Fruit fly (Drosophila melanogaster) whole organism, embryonic: ENCODE results near the gene CG13766.

Experiments used
- Adf1 ChIP-seq: fragments of 200-800 bp; sonication (Bioruptor generic); IDR thresholded peaks from 2 replicates; pipeline ENCODE4 v1.3.6; 2022; ENCODE audit warnings: missing biosample characterization, missing genetic modification characterization
- Aef1 ChIP-seq: fragments of 200-800 bp; sonication (Bioruptor generic); IDR thresholded peaks from 3 replicates; pipeline ENCODE4 v1.3.6; 2022; ENCODE audit warnings: missing biosample characterization, missing genetic modification characterization
- CG10147 ChIP-seq: fragments of 200-800 bp; sonication (Bioruptor generic); optimal IDR thresholded peaks from 2 replicates; lab custom pipeline; 2019; ENCODE audit warnings: missing biosample characterization, mild to moderate bottlenecking, missing genetic modification characterization, moderate library complexity
- CG12659 ChIP-seq: fragments of 200-800 bp; sonication (Bioruptor generic); optimal IDR thresholded peaks from 3 replicates; lab custom pipeline; 2017; ENCODE audit warnings: mild to moderate bottlenecking, missing biosample characterization, missing genetic modification reagents, missing genetic modification characterization
- CG12942 ChIP-seq: fragments of 200-800 bp; sonication (Bioruptor generic); optimal IDR thresholded peaks from 3 replicates; lab custom pipeline; 2016; ENCODE audit warnings: missing biosample characterization, missing genetic modification characterization
- CG13123 ChIP-seq: fragments of 200-800 bp; sonication (Bioruptor generic); optimal IDR thresholded peaks from 2 replicates; lab custom pipeline; 2016; ENCODE audit warnings: missing biosample characterization, missing genetic modification characterization
- CG1529 ChIP-seq: fragments of 200-800 bp; sonication (Bioruptor generic); optimal IDR thresholded peaks from 3 replicates; lab custom pipeline; 2018; ENCODE audit warnings: missing biosample characterization, missing genetic modification characterization
- CG16779 ChIP-seq: fragments of 200-800 bp; sonication (Bioruptor generic); IDR thresholded peaks from 2 replicates; pipeline ENCODE4 v1.3.6; 2022; ENCODE audit warnings: missing biosample characterization, missing genetic modification characterization
- CG17612 ChIP-seq: fragments of 200-800 bp; sonication (Bioruptor generic); IDR thresholded peaks from 2 replicates; pipeline ENCODE4 v1.3.6; 2022; ENCODE audit warnings: missing biosample characterization, missing genetic modification characterization
- CG17829 ChIP-seq: fragments of 200-800 bp; optimal IDR thresholded peaks from 2 replicates; lab custom pipeline; 2019; ENCODE audit warnings: missing biosample characterization, mild to moderate bottlenecking, missing genetic modification characterization, moderate library complexity
- CG18599 ChIP-seq: fragments of 200-800 bp; sonication (Bioruptor generic); optimal IDR thresholded peaks from 3 replicates; lab custom pipeline; 2017; ENCODE audit warnings: missing biosample characterization, missing genetic modification characterization, mild to moderate bottlenecking, moderate library complexity, missing genetic modification reagents
- CG2120 ChIP-seq: fragments of 200-800 bp; sonication (Bioruptor generic); optimal IDR thresholded peaks from 3 replicates; lab custom pipeline; 2016; ENCODE audit warnings: missing biosample characterization, missing genetic modification characterization
- CG2712 ChIP-seq: fragments of 200-800 bp; optimal IDR thresholded peaks from 3 replicates; lab custom pipeline; 2019; ENCODE audit warnings: missing biosample characterization, mild to moderate bottlenecking, missing genetic modification characterization, moderate library complexity
- CG4282 ChIP-seq: fragments of 200-800 bp; sonication (Bioruptor generic); optimal IDR thresholded peaks from 2 replicates; lab custom pipeline; 2016; ENCODE audit warnings: missing biosample characterization, missing genetic modification characterization
- CG6765 ChIP-seq: fragments of 200-800 bp; sonication (Bioruptor generic); optimal IDR thresholded peaks from 3 replicates; lab custom pipeline; 2017; ENCODE audit warnings: missing biosample characterization, mild to moderate bottlenecking, missing genetic modification characterization
- CG8290 ChIP-seq, 3 experiments: fragments of 200-800 bp; sonication (Bioruptor generic); optimal IDR thresholded peaks; 2 replicates each; lab custom pipeline; 2016 to 2019; ENCODE audit warnings: missing biosample characterization in 3 of 3, missing genetic modification characterization in 3 of 3, mild to moderate bottlenecking in 2 of 3, moderate library complexity in 1 of 3
- CG9727 ChIP-seq: fragments of 200-800 bp; sonication (Bioruptor generic); optimal IDR thresholded peaks from 3 replicates; lab custom pipeline; 2017; ENCODE audit warnings: missing biosample characterization, mild to moderate bottlenecking, missing genetic modification characterization
- CG9797 ChIP-seq: fragments of 200-800 bp; sonication (Bioruptor generic); optimal IDR thresholded peaks from 3 replicates; lab custom pipeline; 2018; ENCODE audit warnings: missing biosample characterization, mild to moderate bottlenecking, missing genetic modification characterization
- CG9817 ChIP-seq: fragments of 200-800 bp; sonication (Bioruptor generic); optimal IDR thresholded peaks from 2 replicates; lab custom pipeline; 2018; ENCODE audit warnings: missing biosample characterization, mild to moderate bottlenecking, missing genetic modification characterization, moderate library complexity
- Camta ChIP-seq: fragments of 200-800 bp; sonication (Bioruptor generic); optimal IDR thresholded peaks from 2 replicates; lab custom pipeline; 2016; ENCODE audit warnings: missing biosample characterization, missing genetic modification characterization
- Dp ChIP-seq: fragments of 200-800 bp; sonication (Bioruptor generic); optimal IDR thresholded peaks from 2 replicates; lab custom pipeline; 2018; ENCODE audit warnings: missing biosample characterization, mild to moderate bottlenecking, missing genetic modification characterization, moderate library complexity
- E2f2 ChIP-seq: fragments of 200-800 bp; sonication (Bioruptor generic); IDR thresholded peaks from 2 replicates; pipeline ENCODE4 v1.3.6; 2022; ENCODE audit warnings: missing biosample characterization, missing genetic modification characterization
- Elba2 ChIP-seq: fragments of 200-800 bp; sonication (Bioruptor generic); optimal IDR thresholded peaks from 3 replicates; lab custom pipeline; 2016; ENCODE audit warnings: missing biosample characterization, missing genetic modification characterization
- Ets97D ChIP-seq: fragments of 200-800 bp; sonication (Bioruptor generic); optimal IDR thresholded peaks from 3 replicates; lab custom pipeline; 2016; ENCODE audit warnings: missing biosample characterization, missing genetic modification characterization
- HLH3B ChIP-seq: fragments of 200-800 bp; sonication (Bioruptor generic); IDR thresholded peaks from 2 replicates; pipeline ENCODE4 v1.3.6; 2022; ENCODE audit warnings: missing biosample characterization, missing genetic modification characterization
- Hmr ChIP-seq: fragments of 200-800 bp; sonication (Bioruptor generic); optimal IDR thresholded peaks from 3 replicates; lab custom pipeline; 2017; ENCODE audit warnings: mild to moderate bottlenecking, missing biosample characterization, missing genetic modification reagents, missing genetic modification characterization
- Hr3 ChIP-seq: fragments of 200-800 bp; sonication (Bioruptor generic); optimal IDR thresholded peaks from 3 replicates; lab custom pipeline; 2016; ENCODE audit warnings: missing biosample characterization, missing genetic modification characterization
- Lhr ChIP-seq: fragments of 200-800 bp; sonication (Bioruptor generic); optimal IDR thresholded peaks from 3 replicates; lab custom pipeline; 2017; ENCODE audit warnings: mild to moderate bottlenecking, missing biosample characterization, missing genetic modification reagents, missing genetic modification characterization
- Med ChIP-seq: fragments of 200-800 bp; sonication (Bioruptor generic); peaks from one replicate; lab custom pipeline; 2016; ENCODE audit warnings: missing biosample characterization, missing genetic modification characterization, mild to moderate bottlenecking, inconsistent platforms, moderate library complexity
- Poxn ChIP-seq: fragments of 200-800 bp; sonication (Bioruptor generic); IDR thresholded peaks from 2 replicates; pipeline ENCODE4 v1.3.6; 2022; ENCODE audit warnings: missing biosample characterization, missing genetic modification characterization
- Rfx ChIP-seq: fragments of 200-800 bp; sonication (Bioruptor generic); IDR thresholded peaks from 2 replicates; pipeline ENCODE4 v1.3.6; 2022; ENCODE audit warnings: missing biosample characterization, missing genetic modification characterization
- Stat92E ChIP-seq, 3 experiments: fragments of >200 bp in 2 of 3; fragments of 200-800 bp in 1 of 3; sonication (Bioruptor generic) in 1 of 3; optimal IDR thresholded peaks; 2 replicates each; lab custom pipeline; 2017 to 2019; ENCODE audit warnings: missing biosample characterization in 3 of 3, missing genetic modification characterization in 3 of 3, mild to moderate bottlenecking in 1 of 3, moderate library complexity in 1 of 3
- Xbp1 ChIP-seq: fragments of 200-800 bp; sonication (Bioruptor generic); optimal IDR thresholded peaks from 3 replicates; lab custom pipeline; 2016; ENCODE audit warnings: missing biosample characterization, mild to moderate bottlenecking, missing genetic modification characterization
- ab ChIP-seq: fragments of 200-800 bp; sonication (Bioruptor generic); optimal IDR thresholded peaks from 2 replicates; lab custom pipeline; 2016; ENCODE audit warnings: missing biosample characterization, missing genetic modification characterization
- dysf ChIP-seq: fragments of 200-800 bp; sonication (Bioruptor generic); IDR thresholded peaks from 3 replicates; pipeline ENCODE4 v1.3.6; 2022; ENCODE audit warnings: missing biosample characterization, missing genetic modification characterization
- hkb ChIP-seq, 2 experiments: fragments of 200-800 bp in 1 of 2; fragments of >200 bp in 1 of 2; sonication (Bioruptor generic) in 1 of 2; IDR thresholded peaks in 1 of 2; optimal IDR thresholded peaks in 1 of 2; 2 replicates each; pipeline versions ENCODE4 v1.3.6 to Lab custom; 2017 to 2022; ENCODE audit warnings: missing biosample characterization in 1 of 2, missing genetic modification characterization in 1 of 2
- insv ChIP-seq, 2 experiments: fragments of 200-800 bp; sonication (Bioruptor generic); optimal IDR thresholded peaks; 3 replicates each; lab custom pipeline; 2016 to 2018; ENCODE audit warnings: missing biosample characterization in 2 of 2, missing genetic modification characterization in 2 of 2
- jigr1 ChIP-seq: fragments of 200-800 bp; sonication (Bioruptor generic); IDR thresholded peaks from 3 replicates; pipeline ENCODE4 v1.3.6; 2022; ENCODE audit warnings: missing biosample characterization, missing genetic modification characterization
- mam ChIP-seq: fragments of 200-800 bp; sonication (Bioruptor generic); optimal IDR thresholded peaks from 3 replicates; lab custom pipeline; 2016; ENCODE audit warnings: missing biosample characterization, missing genetic modification characterization
- onecut ChIP-seq: fragments of 200-800 bp; sonication (Bioruptor generic); IDR thresholded peaks from 2 replicates; pipeline ENCODE4 v1.3.6; 2022; ENCODE audit warnings: missing biosample characterization, missing genetic modification characterization
- pum ChIP-seq: fragments of 200-800 bp; sonication (Bioruptor generic); optimal IDR thresholded peaks from 2 replicates; lab custom pipeline; 2016; ENCODE audit warnings: missing biosample characterization, missing genetic modification characterization
- pzg ChIP-seq: fragments of 200-800 bp; sonication (Bioruptor generic); optimal IDR thresholded peaks from 3 replicates; lab custom pipeline; 2018; ENCODE audit warnings: missing biosample characterization, mild to moderate bottlenecking, missing genetic modification characterization, moderate library complexity
- shn ChIP-seq: fragments of 200-800 bp; sonication (Bioruptor generic); optimal IDR thresholded peaks from 3 replicates; lab custom pipeline; 2016; ENCODE audit warnings: missing biosample characterization, missing genetic modification characterization
- sisA ChIP-seq: fragments of 200-800 bp; sonication (Bioruptor generic); IDR thresholded peaks from 2 replicates; pipeline ENCODE4 v1.3.6; 2022; ENCODE audit warnings: missing biosample characterization, missing genetic modification characterization
- slp2 ChIP-seq: fragments of 200-800 bp; sonication (Bioruptor generic); optimal IDR thresholded peaks from 2 replicates; lab custom pipeline; 2016; ENCODE audit warnings: missing biosample characterization, missing genetic modification characterization
- vfl ChIP-seq: fragments of 200-800 bp; sonication (Bioruptor generic); optimal IDR thresholded peaks from 2 replicates; lab custom pipeline; 2016; ENCODE audit warnings: missing biosample characterization, missing genetic modification characterization
- z ChIP-seq: fragments of 200-800 bp; sonication (Bioruptor generic); IDR thresholded peaks from 3 replicates; pipeline ENCODE4 v1.3.6; 2022; ENCODE audit warnings: missing biosample characterization, missing genetic modification characterization

Gene CG13766

dm6 chr2L:6557429-6558384, 8.3 kb downstream of the CG13766 start, which contains the start of the genes IFT52 and COX5B (continued):
- peak; percentile 35 for TF ChIP-seq hkb (optimal IDR thresholded peaks at IDR 0.05; lab: Kevin White, UChicago)
- TF ChIP-seq hkb (GFP tag; IDR thresholded peaks at IDR 0.05; lab: Robert Waterston, UW), result no peak; the same call in 1 of the 2 replicates
- peak; percentile 64 for TF ChIP-seq dysf (GFP tag; lab: Robert Waterston, UW)
- TF ChIP-seq Hr3 (GFP tag; lab: Kevin White, UChicago), result no peak
- TF ChIP-seq Rfx (GFP tag; lab: Robert Waterston, UW), result peak; percentile 94
- TF ChIP-seq CG12942 (GFP tag; lab: Kevin White, UChicago), result peak; percentile 46
- TF ChIP-seq Dp (GFP tag; lab: Kevin White, UChicago), result peak; percentile 83
- TF ChIP-seq E2f2 (GFP tag; lab: Robert Waterston, UW), result peak; percentile 90
- peak in 1 of 3 experiments; percentile 31 for TF ChIP-seq Stat92E (GFP tag; optimal IDR thresholded peaks at IDR 0.05; lab: Kevin White, UChicago)
- TF ChIP-seq Poxn (GFP tag; lab: Robert Waterston, UW), result no peak
- TF ChIP-seq onecut (GFP tag; lab: Robert Waterston, UW), result peak; percentile 57
- peak; percentile 73 for TF ChIP-seq sisA (GFP tag; lab: Robert Waterston, UW)
- peak; percentile 89 for TF ChIP-seq Elba2 (GFP tag; lab: Kevin White, UChicago)
- TF ChIP-seq CG4282 (GFP tag; lab: Kevin White, UChicago), result no peak
- TF ChIP-seq CG17612 (GFP tag; lab: Robert Waterston, UW), result 0 out of 2 replicates have a peak, but pooled peaks have one; percentile 37
- peak; percentile 49 for TF ChIP-seq slp2 (GFP tag; lab: Kevin White, UChicago)
- no peak; the same call in 2 of the 3 replicates for TF ChIP-seq jigr1
- TF ChIP-seq CG9797 (GFP tag; lab: Kevin White, UChicago), result peak; percentile 90
- TF ChIP-seq mam (GFP tag; lab: Kevin White, UChicago), result peak; percentile 87
- TF ChIP-seq Med (GFP tag; lab: Kevin White, UChicago), result peak; percentile 97
- no peak for TF ChIP-seq z
- peak; percentile 30 for TF ChIP-seq CG13123 (GFP tag; lab: Kevin White, UChicago)
- peak; percentile 44 for TF ChIP-seq CG10147
- peak; percentile 72 for TF ChIP-seq CG9817 (tag; lab: Kevin White, UChicago)
- no peak for TF ChIP-seq Adf1 (GFP tag; lab: Robert Waterston, UW)
- no peak for TF ChIP-seq vfl (GFP tag; lab: Kevin White, UChicago)
- no peak for TF ChIP-seq ab (GFP tag; lab: Kevin White, UChicago)
- TF ChIP-seq shn, result no peak
- TF ChIP-seq CG16779 (GFP tag; lab: Robert Waterston, UW), result peak; percentile 31; the same call in 1 of the 2 replicates
- TF ChIP-seq CG2712 (tag; lab: Kevin White, UChicago), result peak; percentile 73
- peak; percentile 82 for TF ChIP-seq Ets97D (GFP tag; lab: Kevin White, UChicago)
- peak; percentile 56 for TF ChIP-seq Camta (GFP tag; lab: Kevin White, UChicago)
- TF ChIP-seq Hmr (GFP tag; lab: Kevin White, UChicago), result peak; percentile 38
- TF ChIP-seq CG8290 (GFP tag; optimal IDR thresholded peaks at IDR 0.05; lab: Kevin White, UChicago), result peak; percentile 84
- peak; percentile 16 to 61 for TF ChIP-seq CG8290 (tag; optimal IDR thresholded peaks at IDR 0.05; lab: Kevin White, UChicago)
- peak; percentile 66 for TF ChIP-seq pum (GFP tag; lab: Kevin White, UChicago)
- peak; percentile 2 for TF ChIP-seq CG2120 (GFP tag; lab: Kevin White, UChicago)
- no peak for TF ChIP-seq CG1529 (GFP tag; lab: Kevin White, UChicago)
- TF ChIP-seq CG18599, result peak; percentile 36
- TF ChIP-seq pzg, result peak; percentile 90
- TF ChIP-seq CG17829 (tag; lab: Kevin White, UChicago), result peak; percentile 75
- TF ChIP-seq HLH3B (GFP tag; lab: Robert Waterston, UW), result 0 out of 2 replicates have a peak, but pooled peaks have one; percentile 22
- peak; percentile 37 for TF ChIP-seq CG9727
- peak; percentile 91 for TF ChIP-seq Lhr (GFP tag; lab: Kevin White, UChicago)
- TF ChIP-seq Xbp1 (GFP tag; lab: Kevin White, UChicago), result peak; percentile 87
- TF ChIP-seq Aef1 (GFP tag; lab: Robert Waterston, UW), result peak; percentile 53; the same call in 2 of the 3 replicates
- TF ChIP-seq CG12659, result peak; percentile 83
- peak in 1 of 2 experiments; percentile 40 for TF ChIP-seq insv (GFP tag; optimal IDR thresholded peaks at IDR 0.05; lab: Kevin White, UChicago)
- no peak for TF ChIP-seq CG6765
